Fruit fly (Drosophila melanogaster): ENCODE results near the gene oc.

Gene oc

dm6 chrX:8676631-8677224 is 26.2 kb upstream of the oc start, which contains the start of gene Rubicon (continued):
- TF ChIP-seq CG1603 (tag; optimal IDR thresholded peaks at IDR 0.05): peak; percentile 87
- TF ChIP-seq CG2889 (GFP tag; IDR thresholded peaks at IDR 0.05): no peak
- TF ChIP-seq slou (GFP tag; optimal IDR thresholded peaks at IDR 0.05): no peak
- peak; percentile 70; the same call in 2 of the 3 replicates for TF ChIP-seq sr (GFP tag; IDR thresholded peaks at IDR 0.05)
- TF ChIP-seq CG14441 (GFP tag; IDR thresholded peaks at IDR 0.05): no peak
- TF ChIP-seq nerfin-2 (GFP tag; IDR thresholded peaks at IDR 0.05; ENCODE audit: partially characterized antibody): peak; percentile 83
- TF ChIP-seq fd102C (GFP tag; optimal IDR thresholded peaks at IDR 0.05): peak; percentile 11
- no peak for TF ChIP-seq Lpt (GFP tag; optimal IDR thresholded peaks at IDR 0.05)
- peak; percentile 38 for TF ChIP-seq CG15601 (tag; optimal IDR thresholded peaks at IDR 0.05)
- peak; percentile 46; the same call in 1 of the 3 replicates for TF ChIP-seq row (GFP tag; IDR thresholded peaks at IDR 0.05)
- TF ChIP-seq nom (GFP tag; optimal IDR thresholded peaks at IDR 0.05): peak; percentile 86
- peak; percentile 57 for TF ChIP-seq sug (tag; optimal IDR thresholded peaks at IDR 0.05)
- peak; percentile 96 for TF ChIP-seq CG10462 (GFP tag; optimal IDR thresholded peaks at IDR 0.05)
- peak; percentile 63 for TF ChIP-seq NfI (GFP tag; optimal IDR thresholded peaks at IDR 0.05)
- peak; percentile 71 for TF ChIP-seq CG13624 (GFP tag; optimal IDR thresholded peaks at IDR 0.05)
- TF ChIP-seq Hmx (GFP tag; optimal IDR thresholded peaks at IDR 0.05): no peak
- TF ChIP-seq CG14014 (GFP tag; IDR thresholded peaks at IDR 0.05): no peak
- TF ChIP-seq Deaf1 (tag; optimal IDR thresholded peaks at IDR 0.05): peak; percentile 6
- TF ChIP-seq amos (GFP tag; IDR thresholded peaks at IDR 0.05; ENCODE audit: partially characterized antibody): peak; percentile 93
- peak; percentile 13 for TF ChIP-seq CG12299 (tag; optimal IDR thresholded peaks at IDR 0.05)
- TF ChIP-seq Kr (GFP tag; optimal IDR thresholded peaks at IDR 0.05): no peak
- peak; percentile 30 for TF ChIP-seq CG10979 (tag; optimal IDR thresholded peaks at IDR 0.05)
- no peak for TF ChIP-seq NK7.1 (GFP tag; optimal IDR thresholded peaks at IDR 0.05)
- no peak for TF ChIP-seq gsb (GFP tag; IDR thresholded peaks at IDR 0.05)
- peak; percentile 96 for TF ChIP-seq CTCF (GFP tag; optimal IDR thresholded peaks at IDR 0.05)
- TF ChIP-seq usp (GFP tag; optimal IDR thresholded peaks at IDR 0.05): no peak
- TF ChIP-seq Eip74EF (GFP tag; optimal IDR thresholded peaks at IDR 0.05): no peak
- peak; percentile 84 for TF ChIP-seq CG13894 (tag; optimal IDR thresholded peaks at IDR 0.05)
- no peak for TF ChIP-seq Spps (tag; optimal IDR thresholded peaks at IDR 0.05)
- no peak for TF ChIP-seq salm (tag; optimal IDR thresholded peaks at IDR 0.05)
- TF ChIP-seq CG13123 (GFP tag; optimal IDR thresholded peaks at IDR 0.05): no peak
- no peak for TF ChIP-seq z (GFP tag; IDR thresholded peaks at IDR 0.05)
- TF ChIP-seq D (optimal IDR thresholded peaks at IDR 0.05): no peak
- no peak for TF ChIP-seq D (GFP tag; optimal IDR thresholded peaks at IDR 0.05)
- no peak for TF ChIP-seq bab2 (GFP tag; optimal IDR thresholded peaks at IDR 0.05)
- TF ChIP-seq NFAT (GFP tag; IDR thresholded peaks at IDR 0.05): no peak
- peak; percentile 10 for TF ChIP-seq CG16863 (GFP tag; optimal IDR thresholded peaks at IDR 0.05)
- no peak for TF ChIP-seq D19B (GFP tag; optimal IDR thresholded peaks at IDR 0.05)
- no peak for TF ChIP-seq Max (GFP tag; optimal IDR thresholded peaks at IDR 0.05)
- no peak for TF ChIP-seq CG4730 (GFP tag; IDR thresholded peaks at IDR 0.05)
- no peak for TF ChIP-seq CG6689 (GFP tag; IDR thresholded peaks at IDR 0.05)
- no peak for TF ChIP-seq Sox100B (GFP tag; optimal IDR thresholded peaks at IDR 0.05)
- TF ChIP-seq gfzf (GFP tag; optimal IDR thresholded peaks at IDR 0.05): peak; percentile 64
- peak; percentile 22; the same call in 1 of the 2 replicates for TF ChIP-seq cas (GFP tag; IDR thresholded peaks at IDR 0.05)
- no peak for TF ChIP-seq ash1 (GFP tag; optimal IDR thresholded peaks at IDR 0.05)
- TF ChIP-seq pros (GFP tag; optimal IDR thresholded peaks at IDR 0.05): no peak
- TF ChIP-seq crp (GFP tag; optimal IDR thresholded peaks at IDR 0.05): peak in 1 of 2 experiments; percentile 62
- no peak for TF ChIP-seq Taf1 (GFP tag; IDR thresholded peaks at IDR 0.05)
- TF ChIP-seq sd (tag; optimal IDR thresholded peaks at IDR 0.05): peak; percentile 60
- peak; percentile 7 for TF ChIP-seq Mad (GFP tag; optimal IDR thresholded peaks at IDR 0.05)
- no peak for TF ChIP-seq da (GFP tag; optimal IDR thresholded peaks at IDR 0.05)
